Worm (Caenorhabditis elegans) whole organism, L3 larva: ENCODE results near the gene C07A4.2.

Experiments
- ZK546.5 ChIP-seq: sonication (generic microtip); optimal IDR thresholded peaks from 2 replicates; lab custom pipeline; 2017; ENCODE audit warnings: missing biosample characterization, missing genetic modification characterization
- ceh-28 ChIP-seq: fragments of 150-350 bp; optimal IDR thresholded peaks from 2 replicates; lab custom pipeline; 2014; ENCODE audit warnings: missing biosample characterization, missing genetic modification reagents, missing genetic modification characterization
- ceh-82 ChIP-seq: fragments of 150-350 bp; optimal IDR thresholded peaks from 2 replicates; lab custom pipeline; 2014; ENCODE audit warnings: missing biosample characterization, missing genetic modification characterization
- ceh-9 ChIP-seq: sonication (generic microtip); optimal IDR thresholded peaks from 2 replicates; lab custom pipeline; 2018; ENCODE audit warnings: missing biosample characterization, missing genetic modification characterization
- egl-5 ChIP-seq: fragments of 150-350 bp; optimal IDR thresholded peaks from 2 replicates; lab custom pipeline; 2017; ENCODE audit warnings: missing biosample characterization, missing genetic modification reagents, missing genetic modification characterization, inconsistent platforms
- elt-1 ChIP-seq: fragments of 150-350 bp; optimal IDR thresholded peaks from 2 replicates; lab custom pipeline; 2014; ENCODE audit warnings: missing biosample characterization, missing genetic modification characterization
- elt-2 ChIP-seq: sonication (generic microtip); optimal IDR thresholded peaks from 2 replicates; lab custom pipeline; 2016; ENCODE audit warnings: missing genetic modification reagents, mild to moderate bottlenecking, missing genetic modification characterization, missing compliant biosample characterization
- elt-3 ChIP-seq, 3 experiments: fragments of 150-350 bp in 1 of 3; sonication (generic microtip) in 2 of 3; optimal IDR thresholded peaks; 2 replicates in 2 of 3; 4 replicates in 1 of 3; lab custom pipeline; 2014 to 2017; ENCODE audit warnings: missing biosample characterization in 3 of 3, missing genetic modification characterization in 3 of 3
- fkh-2 ChIP-seq: fragments of 150-350 bp; optimal IDR thresholded peaks from 2 replicates; lab custom pipeline; 2014; ENCODE audit warnings: missing biosample characterization, missing genetic modification reagents, missing genetic modification characterization
- fos-1 ChIP-seq: fragments of 150-350 bp; optimal IDR thresholded peaks from 2 replicates; lab custom pipeline; 2014; ENCODE audit warnings: missing biosample characterization, missing genetic modification characterization
- hmg-11 ChIP-seq: sonication (generic microtip); optimal IDR thresholded peaks from 2 replicates; lab custom pipeline; 2016; ENCODE audit warnings: missing genetic modification characterization, missing compliant biosample characterization
- jun-1 ChIP-seq: fragments of 150-350 bp; optimal IDR thresholded peaks from 2 replicates; lab custom pipeline; 2014; ENCODE audit warnings: missing biosample characterization, missing genetic modification reagents, missing genetic modification characterization
- lin-15B ChIP-seq: fragments of 150-350 bp; optimal IDR thresholded peaks from 2 replicates; lab custom pipeline; 2014; ENCODE audit warnings: missing biosample characterization, missing genetic modification characterization
- lin-39 ChIP-seq: fragments of 150-350 bp; optimal IDR thresholded peaks from 2 replicates; lab custom pipeline; 2018; ENCODE audit warnings: missing biosample characterization, missing genetic modification reagents, missing genetic modification characterization
- lsy-12 ChIP-seq: sonication (generic microtip); optimal IDR thresholded peaks from 2 replicates; lab custom pipeline; 2016; ENCODE audit warnings: mild to moderate bottlenecking, missing genetic modification characterization, missing compliant biosample characterization
- mdl-1 ChIP-seq: fragments of 150-350 bp; optimal IDR thresholded peaks from 2 replicates; lab custom pipeline; 2014; ENCODE audit warnings: missing biosample characterization, missing genetic modification characterization
- nfya-1 ChIP-seq: sonication (generic microtip); optimal IDR thresholded peaks from 2 replicates; lab custom pipeline; 2017; ENCODE audit warnings: missing genetic modification characterization, mild to moderate bottlenecking, missing compliant biosample characterization, antibody characterized with exemption, moderate library complexity; ENCODE audit not compliant: insufficient read depth
- nhr-23 ChIP-seq: fragments of 150-350 bp; optimal IDR thresholded peaks from 2 replicates; lab custom pipeline; 2014; ENCODE audit warnings: missing biosample characterization, missing genetic modification reagents, missing genetic modification characterization
- nhr-237 ChIP-seq: fragments of 150-350 bp; optimal IDR thresholded peaks from 2 replicates; lab custom pipeline; 2014; ENCODE audit warnings: missing biosample characterization, missing genetic modification characterization
- nhr-25 ChIP-seq: sonication (generic microtip); optimal IDR thresholded peaks from 2 replicates; lab custom pipeline; 2017; ENCODE audit warnings: missing biosample characterization, missing genetic modification characterization
- nhr-28 ChIP-seq: fragments of 150-350 bp; optimal IDR thresholded peaks from 2 replicates; lab custom pipeline; 2014; ENCODE audit warnings: missing biosample characterization, missing genetic modification characterization
- nhr-43 ChIP-seq: sonication (generic microtip); optimal IDR thresholded peaks from 2 replicates; lab custom pipeline; 2016; ENCODE audit warnings: mild to moderate bottlenecking, missing genetic modification characterization, missing compliant biosample characterization; ENCODE audit not compliant: poor library complexity, severe bottlenecking
- pha-4 ChIP-seq: fragments of 150-350 bp; optimal IDR thresholded peaks from 2 replicates; lab custom pipeline; 2014; ENCODE audit warnings: missing biosample characterization, missing genetic modification reagents, missing genetic modification characterization
- pqm-1 ChIP-seq: fragments of 150-350 bp; optimal IDR thresholded peaks from 2 replicates; lab custom pipeline; 2017; ENCODE audit warnings: missing biosample characterization, missing genetic modification characterization, inconsistent platforms
- sea-2 ChIP-seq: fragments of 150-350 bp; sonication (generic microtip); optimal IDR thresholded peaks from 4 replicates; lab custom pipeline; 2014; ENCODE audit warnings: missing biosample characterization, missing genetic modification reagents, missing genetic modification characterization
- skn-1 ChIP-seq: fragments of 150-350 bp; optimal IDR thresholded peaks from 2 replicates; lab custom pipeline; 2014; ENCODE audit warnings: missing biosample characterization, missing genetic modification characterization
- snpc-4 ChIP-seq: fragments of 150-350 bp; optimal IDR thresholded peaks from 2 replicates; lab custom pipeline; 2014; ENCODE audit warnings: missing biosample characterization, missing genetic modification characterization
- tbx-2 ChIP-seq: sonication (generic microtip); optimal IDR thresholded peaks from 2 replicates; lab custom pipeline; 2016; ENCODE audit warnings: mild to moderate bottlenecking, missing genetic modification characterization, missing compliant biosample characterization
- unc-62 ChIP-seq: fragments of 150-350 bp; sonication (generic microtip); optimal IDR thresholded peaks from 4 replicates; lab custom pipeline; 2014; ENCODE audit warnings: missing biosample characterization, missing genetic modification reagents, missing genetic modification characterization
- ztf-11 ChIP-seq: fragments of 150-350 bp; optimal IDR thresholded peaks from 2 replicates; lab custom pipeline; 2014; ENCODE audit warnings: missing biosample characterization, missing genetic modification characterization

Gene C07A4.2

ce11 chrX:10172004-10172584 is at the start of gene C07A4.2:
Gene C07A4.2, plus strand, starts transcription at chrX:10172198.
- no peak for TF ChIP-seq nhr-43 (tag; lab: Kevin White, UChicago)
- no peak for TF ChIP-seq tbx-2 (tag; lab: Kevin White, UChicago)
- TF ChIP-seq skn-1 (tag; lab: Kevin White, UChicago): no peak
- TF ChIP-seq pha-4: no peak
- no peak for TF ChIP-seq pqm-1 (tag; lab: Kevin White, UChicago)
- TF ChIP-seq elt-3 (tag; optimal IDR thresholded peaks at IDR 0.05; lab: Kevin White, UChicago): peak in 1 of 3 experiments; percentile 31

DNA sequence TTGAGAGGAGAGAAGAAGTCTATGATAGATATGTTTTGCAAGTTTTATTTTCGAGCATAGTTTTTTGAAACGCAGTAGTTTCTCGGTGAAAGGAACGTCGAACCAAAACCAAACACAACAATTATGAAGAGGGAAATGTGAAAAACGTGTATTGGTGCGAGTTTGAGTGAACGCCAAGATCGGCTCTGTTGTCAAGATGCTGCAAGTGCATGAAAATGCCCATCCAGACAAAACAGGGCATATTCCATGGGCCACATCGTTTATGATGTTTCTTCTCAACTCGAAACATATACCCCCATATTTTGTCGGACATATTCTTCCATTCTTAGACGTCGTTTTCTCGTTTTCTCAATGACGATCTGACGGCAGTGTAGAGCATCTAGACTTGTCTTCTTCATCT is 49.0 kb upstream of the C07A4.2 start:
- TF ChIP-seq nhr-28 (tag; lab: Kevin White, UChicago) (no peak), fos-1 (tag; lab: Kevin White, UChicago) (no peak), snpc-4 (tag; lab: Kevin White, UChicago) (no peak), ceh-28 (tag; lab: Kevin White, UChicago) (no peak), unc-62 (GFP tag; lab: Kevin White, UChicago) (no peak), sea-2 (GFP tag; lab: Kevin White, UChicago) (no peak), ztf-11 (no peak), elt-2 (no peak), lin-39 (tag; lab: Kevin White, UChicago) (no peak), tbx-2 (tag; lab: Kevin White, UChicago) (no peak), elt-3 (tag; optimal IDR thresholded peaks at IDR 0.05; lab: Kevin White, UChicago) (no peak)

ce11 chrX:10124338-10124737 is 47.7 kb upstream of the C07A4.2 start:
- TF ChIP-seq nhr-43 (tag; lab: Kevin White, UChicago): peak; percentile 27
- no peak for TF ChIP-seq ceh-82 (tag; lab: Kevin White, UChicago)
- TF ChIP-seq elt-2: no peak

ce11 chrX:10130159-10130558 is 41.8 kb upstream of the C07A4.2 start:
- TF ChIP-seq lin-15B (tag; lab: Kevin White, UChicago): no peak
- peak; percentile 72 for TF ChIP-seq egl-5 (tag; lab: Kevin White, UChicago)

DNA sequence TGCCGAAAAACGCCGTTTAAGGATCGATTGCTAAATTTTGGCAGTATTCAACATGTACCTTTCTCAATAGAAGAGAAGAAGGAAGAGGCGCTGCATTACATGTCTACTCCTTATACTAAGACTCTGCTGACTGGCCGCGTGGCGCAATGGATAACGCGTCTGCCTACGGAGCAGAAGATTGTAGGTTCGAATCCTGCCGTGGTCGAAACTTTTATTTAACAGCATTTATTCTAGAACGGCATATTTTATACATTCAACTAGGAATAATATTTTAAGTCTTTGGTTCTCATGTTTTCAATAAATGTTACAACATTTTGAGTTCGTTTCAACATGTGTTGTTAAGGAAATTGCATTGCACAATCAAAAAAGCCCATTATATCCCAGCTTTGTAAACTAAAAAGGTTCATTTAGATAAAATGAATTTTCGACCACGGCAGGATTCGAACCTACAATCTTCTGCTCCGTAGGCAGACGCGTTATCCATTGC is 39.4 kb upstream of the C07A4.2 start:
- TF ChIP-seq nhr-43 (tag; lab: Kevin White, UChicago) (peak; percentile 69), jun-1 (tag; lab: Kevin White, UChicago) (peak; percentile 65), hmg-11 (tag; lab: Kevin White, UChicago) (peak; percentile 77), tbx-2 (tag; lab: Kevin White, UChicago) (peak; percentile 42), nfya-1 (tag; lab: Kevin White, UChicago) (peak; percentile 46), lin-15B (tag; lab: Kevin White, UChicago) (peak; percentile 17), ceh-82 (tag; lab: Kevin White, UChicago) (peak; percentile 10), nhr-23 (tag; lab: Kevin White, UChicago) (peak; percentile 37), lin-39 (tag; lab: Kevin White, UChicago) (peak; percentile 8), elt-2 (peak; percentile 48), fos-1 (tag; lab: Kevin White, UChicago) (peak; percentile 45), ceh-28 (tag; lab: Kevin White, UChicago) (peak; percentile 11), lsy-12 (tag; lab: Kevin White, UChicago) (peak; percentile 38)

DNA sequence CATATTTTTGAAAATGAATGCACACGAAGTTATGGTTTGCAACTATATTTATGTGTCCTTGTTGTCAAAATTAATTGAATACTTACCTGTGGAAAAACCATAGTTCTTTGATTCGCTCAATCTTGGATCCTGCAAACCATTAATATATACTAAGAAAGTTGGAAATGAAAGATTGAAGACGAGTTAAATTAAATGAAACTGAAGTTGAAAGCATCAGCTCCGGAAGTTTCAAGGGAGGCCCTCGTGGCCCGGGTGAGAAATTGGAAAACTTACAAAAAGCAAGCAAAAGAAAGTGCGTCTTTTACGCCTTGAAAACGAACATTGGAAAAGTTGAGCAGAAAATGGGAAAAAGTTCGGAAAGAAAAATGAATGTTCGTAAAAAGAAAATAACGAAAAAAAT is 38.9 kb upstream of the C07A4.2 start, which contains the start of gene unc-58:
Gene unc-58 (minus strand): TSS at position 101 of the 400 bp plus-strand sequence.
- no peak for TF ChIP-seq elt-1 (tag; lab: Kevin White, UChicago)
- TF ChIP-seq nhr-25 (tag; lab: Kevin White, UChicago): no peak
- no peak for TF ChIP-seq ZK546.5
- no peak for TF ChIP-seq mdl-1 (tag; lab: Kevin White, UChicago)
- no peak for TF ChIP-seq unc-62 (GFP tag; lab: Kevin White, UChicago)
- no peak for TF ChIP-seq snpc-4 (tag; lab: Kevin White, UChicago)
- TF ChIP-seq fos-1 (tag; lab: Kevin White, UChicago): no peak
- TF ChIP-seq elt-3 (tag; optimal IDR thresholded peaks at IDR 0.05; lab: Kevin White, UChicago): no peak
- TF ChIP-seq ceh-82 (tag; lab: Kevin White, UChicago): no peak
- no peak for TF ChIP-seq fkh-2 (tag; lab: Kevin White, UChicago)
- no peak for TF ChIP-seq nhr-237 (tag; lab: Kevin White, UChicago)
- TF ChIP-seq ztf-11: no peak
- TF ChIP-seq ceh-9 (tag; lab: Kevin White, UChicago): no peak
